Worm (Caenorhabditis elegans) whole organism, young adult: ENCODE results near the gene srx-129.

Source experiments
- B0336.3 ChIP-seq: fragments of 200-800 bp; sonication (Bioruptor generic); IDR thresholded peaks from 2 replicates; pipeline ENCODE4 v1.3.6; 2022; ENCODE audit warnings: missing genetic modification characterization, missing compliant biosample characterization
- C06A6.2 ChIP-seq: fragments of 200-800 bp; sonication (Bioruptor generic); conservative IDR thresholded peaks from 2 replicates; pipeline ENCODE4 v1.3.6; 2022; ENCODE audit warnings: missing genetic modification characterization, missing compliant biosample characterization
- F55B11.4 ChIP-seq: sonication (generic microtip); optimal IDR thresholded peaks from 2 replicates; lab custom pipeline; 2016; ENCODE audit warnings: missing compliant biosample characterization, missing genetic modification characterization, borderline replicate concordance; ENCODE audit not compliant: insufficient read depth
- ama-1 ChIP-seq, 3 experiments: fragments of 150-350 bp in 1 of 3; sonication (generic microtip) in 2 of 3; optimal IDR thresholded peaks; 2 replicates each; lab custom pipeline; 2014 to 2018; ENCODE audit warnings: missing biosample characterization in 2 of 3, missing genetic modification characterization in 2 of 3, missing genetic modification reagents in 2 of 3
- lir-1 ChIP-seq: fragments of 200-800 bp; sonication (Bioruptor generic); conservative IDR thresholded peaks from 2 replicates; pipeline ENCODE4 v1.3.6; 2022; ENCODE audit warnings: missing genetic modification reagents, missing genetic modification characterization, missing compliant biosample characterization
- pbrm-1 ChIP-seq: fragments of 200-800 bp; sonication (Bioruptor generic); IDR thresholded peaks from 2 replicates; pipeline ENCODE4 v1.3.6; 2022; ENCODE audit warnings: missing genetic modification reagents, missing genetic modification characterization, missing compliant biosample characterization
- sea-2 ChIP-seq: fragments of 200-800 bp; sonication (Bioruptor generic); IDR thresholded peaks from 2 replicates; pipeline ENCODE4 v1.3.6; 2022; ENCODE audit warnings: missing genetic modification characterization, missing compliant biosample characterization
- snpc-4 ChIP-seq, 5 experiments: fragments of 150-350 bp in 1 of 5; sonication (generic microtip) in 4 of 5; optimal IDR thresholded peaks; 2 replicates each; lab custom pipeline; 2014 to 2018; ENCODE audit warnings: missing genetic modification characterization in 5 of 5, missing biosample characterization in 3 of 5, antibody characterized with exemption in 2 of 5, mild to moderate bottlenecking in 2 of 5, missing compliant biosample characterization in 2 of 5, missing genotype in 2 of 5, moderate library complexity in 2 of 5, missing genetic modification reagents in 1 of 5
- sptf-2 ChIP-seq: fragments of 200-800 bp; sonication (Bioruptor generic); optimal IDR thresholded peaks from 2 replicates; lab custom pipeline; 2018; ENCODE audit warnings: mild to moderate bottlenecking, missing genetic modification characterization, missing compliant biosample characterization

DNA sequence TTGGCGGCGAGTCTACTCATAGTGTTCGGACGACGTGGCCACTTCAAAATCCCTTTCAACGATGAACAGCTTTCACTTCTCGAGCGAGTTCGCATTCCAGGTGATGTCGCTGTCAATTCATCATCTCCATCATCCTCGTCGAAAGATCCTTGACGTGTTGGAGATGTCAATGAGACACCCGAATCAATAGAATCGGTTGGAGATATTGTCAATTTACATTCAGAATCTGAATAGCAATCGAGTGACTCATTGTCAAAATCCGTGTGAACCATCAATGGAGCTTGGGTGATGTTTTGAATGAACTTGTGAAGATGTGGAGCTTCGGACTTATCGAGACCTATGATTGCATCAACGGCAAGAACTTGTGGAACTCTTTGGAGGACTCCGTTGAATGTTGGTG lies 48.3 kb upstream of the srx-129 start:
- TF ChIP-seq F55B11.4 (tag; lab: Kevin White, UChicago) (no peak), sea-2 (GFP tag; lab: Robert Waterston, UW) (no peak), lir-1 (GFP tag; lab: Robert Waterston, UW) (no peak), C06A6.2 (GFP tag; lab: Robert Waterston, UW) (no peak), ama-1 (optimal IDR thresholded peaks at IDR 0.05; lab: Kevin White, UChicago) (no peak), ama-1 (GFP tag; optimal IDR thresholded peaks at IDR 0.05; lab: Kevin White, UChicago) (no peak), B0336.3 (GFP tag; lab: Robert Waterston, UW) (no peak), sptf-2 (GFP tag; lab: Kevin White, UChicago) (no peak), snpc-4 (GFP tag; optimal IDR thresholded peaks at IDR 0.05; lab: Kevin White, UChicago) (no peak), snpc-4 (tag; optimal IDR thresholded peaks at IDR 0.05; lab: Kevin White, UChicago) (no peak), pbrm-1 (GFP tag; lab: Robert Waterston, UW) (no peak)
